Fruit fly (Drosophila melanogaster): ENCODE data around the gene Sfp24Bb.

Gene Sfp24Bb

dm6 chr2L:3629466-3629865, 40.1 kb downstream of the Sfp24Bb start (continued):
- TF ChIP-seq CG2712 (tag; optimal IDR thresholded peaks at IDR 0.05) (peak; percentile 2), stc (GFP tag; IDR thresholded peaks at IDR 0.05) (0 out of 2 replicates have a peak, but pooled peaks have one; percentile 6), CG6175 (GFP tag; IDR thresholded peaks at IDR 0.05) (0 out of 3 replicates have a peak, but pooled peaks have one; percentile 19), MTF-1 (GFP tag; optimal IDR thresholded peaks at IDR 0.05; ENCODE audit: borderline replicate concordance) (no peak), bcd (GFP tag; optimal IDR thresholded peaks at IDR 0.05) (peak; percentile 14), eve (GFP tag; optimal IDR thresholded peaks at IDR 0.05) (no peak), CG10366 (GFP tag; IDR thresholded peaks at IDR 0.05) (no peak; the same call in 1 of the 2 replicates), inv (GFP tag; IDR thresholded peaks at IDR 0.05; ENCODE audit: partially characterized antibody) (no peak), CG13424 (tag; optimal IDR thresholded peaks at IDR 0.05) (no peak), CG12219 (GFP tag; optimal IDR thresholded peaks at IDR 0.05) (no peak), zen2 (GFP tag; IDR thresholded peaks at IDR 0.05; ENCODE audit: partially characterized antibody) (no peak), gsb (GFP tag; IDR thresholded peaks at IDR 0.05) (no peak), CG1792 (GFP tag; optimal IDR thresholded peaks at IDR 0.05) (no peak), CG3838 (GFP tag; optimal IDR thresholded peaks at IDR 0.05) (no peak), ems (GFP tag; optimal IDR thresholded peaks at IDR 0.05) (no peak), CG6683 (GFP tag; optimal IDR thresholded peaks at IDR 0.05) (no peak), CG16813 (GFP tag; IDR thresholded peaks at IDR 0.05; ENCODE audit: partially characterized antibody) (no peak), Mrtf (GFP tag; IDR thresholded peaks at IDR 0.05) (0 out of 3 replicates have a peak, but pooled peaks have one; percentile 25), YL-1 (GFP tag; optimal IDR thresholded peaks at IDR 0.05) (no peak), CG4730 (GFP tag; IDR thresholded peaks at IDR 0.05) (0 out of 2 replicates have a peak, but pooled peaks have one; percentile 44), CG10267 (tag; optimal IDR thresholded peaks at IDR 0.05) (peak; percentile 1), CoRest (tag; optimal IDR thresholded peaks at IDR 0.05) (peak; percentile 25), CG30020 (tag; optimal IDR thresholded peaks at IDR 0.05) (no peak), Gug (GFP tag; IDR thresholded peaks at IDR 0.05) (peak; percentile 20; the same call in 1 of the 4 replicates), prd (optimal IDR thresholded peaks at IDR 0.05) (no peak), prd (GFP tag; IDR thresholded peaks at IDR 0.05) (peak; percentile 73; the same call in 2 of the 3 replicates), CG8924 (tag; optimal IDR thresholded peaks at IDR 0.05) (no peak), CG4404 (GFP tag; IDR thresholded peaks at IDR 0.05) (0 out of 2 replicates have a peak, but pooled peaks have one; percentile 19), pan (optimal IDR thresholded peaks at IDR 0.05) (no peak), pan (GFP tag; optimal IDR thresholded peaks at IDR 0.05 in 1 of 2, IDR thresholded peaks at IDR 0.05 in 1 of 2) (peak in 1 of 2 experiments; percentile 9), Hsf (GFP tag; optimal IDR thresholded peaks at IDR 0.05) (no peak), CG5953 (GFP tag; IDR thresholded peaks at IDR 0.05) (no peak), Meics (GFP tag; optimal IDR thresholded peaks at IDR 0.05) (peak; percentile 61), cato (GFP tag; optimal IDR thresholded peaks at IDR 0.05; ENCODE audit: borderline replicate concordance) (no peak), CG8765 (GFP tag; IDR thresholded peaks at IDR 0.05) (no peak), CG12659 (GFP tag; optimal IDR thresholded peaks at IDR 0.05) (no peak), kah (GFP tag; optimal IDR thresholded peaks at IDR 0.05) (no peak), kay (GFP tag; optimal IDR thresholded peaks at IDR 0.05) (peak; percentile 25), Sox102F (GFP tag; optimal IDR thresholded peaks at IDR 0.05) (peak; percentile 8), az2 (GFP tag; optimal IDR thresholded peaks at IDR 0.05) (peak; percentile 13), Rfx (GFP tag; IDR thresholded peaks at IDR 0.05) (peak; percentile 82), otp (GFP tag; IDR thresholded peaks at IDR 0.05) (0 out of 3 replicates have a peak, but pooled peaks have one; percentile 15), Eip74EF (GFP tag; optimal IDR thresholded peaks at IDR 0.05) (no peak), nmo (GFP tag; optimal IDR thresholded peaks at IDR 0.05) (no peak), gem (tag; optimal IDR thresholded peaks at IDR 0.05) (peak; percentile 63), unpg (GFP tag; optimal IDR thresholded peaks at IDR 0.05) (peak; percentile 29), eyg (GFP tag; optimal IDR thresholded peaks at IDR 0.05) (no peak), Bgb (GFP tag; IDR thresholded peaks at IDR 0.05; ENCODE audit: partially characterized antibody) (no peak), Oaz (GFP tag; IDR thresholded peaks at IDR 0.05) (no peak), D (optimal IDR thresholded peaks at IDR 0.05) (no peak), D (GFP tag; optimal IDR thresholded peaks at IDR 0.05) (no peak)

All from whole organism, embryonic.